Fruit fly (Drosophila melanogaster) whole organism, embryonic: ENCODE measurements around the gene MED15.
A peak's percentile ranks its signal among the peaks of the same experiment; 100 is the strongest.

Experiments used
- B-H2 ChIP-seq: fragments of 200-800 bp; sonication (Bioruptor generic); optimal IDR thresholded peaks from 2 replicates; lab custom pipeline; 2018; ENCODE audit warnings: missing biosample characterization, mild to moderate bottlenecking, missing genetic modification characterization
- CG10209 ChIP-seq: fragments of 200-800 bp; sonication (Bioruptor generic); optimal IDR thresholded peaks from 3 replicates; lab custom pipeline; 2017; ENCODE audit warnings: missing biosample characterization, mild to moderate bottlenecking, missing genetic modification characterization, missing genetic modification reagents
- CG11695 ChIP-seq: fragments of 200-800 bp; sonication (Bioruptor generic); IDR thresholded peaks from 3 replicates; pipeline ENCODE4 v1.3.6; 2022; ENCODE audit warnings: missing biosample characterization, missing genetic modification characterization
- CG13123 ChIP-seq: fragments of 200-800 bp; sonication (Bioruptor generic); optimal IDR thresholded peaks from 2 replicates; lab custom pipeline; 2016; ENCODE audit warnings: missing biosample characterization, missing genetic modification characterization
- CG14050 ChIP-seq: fragments of 200-800 bp; sonication (Bioruptor generic); IDR thresholded peaks from 3 replicates; pipeline ENCODE4 v1.3.6; 2022; ENCODE audit warnings: missing biosample characterization, missing genetic modification characterization
- CG16813 ChIP-seq: fragments of 200-800 bp; sonication (Bioruptor generic); IDR thresholded peaks from 3 replicates; pipeline ENCODE4 v1.3.6; 2022; ENCODE audit warnings: missing biosample characterization, missing genetic modification characterization; ENCODE audit not compliant: partially characterized antibody
- CG2199 ChIP-seq: fragments of 200-800 bp; sonication (Bioruptor generic); IDR thresholded peaks from 3 replicates; pipeline ENCODE4 v1.3.6; 2022; ENCODE audit warnings: missing biosample characterization, missing genetic modification characterization
- CG2889 ChIP-seq: fragments of 200-800 bp; sonication (Bioruptor generic); IDR thresholded peaks from 3 replicates; pipeline ENCODE4 v1.3.6; 2022; ENCODE audit warnings: missing biosample characterization, missing genetic modification characterization
- CG3847 ChIP-seq: fragments of 200-800 bp; sonication (Bioruptor generic); IDR thresholded peaks from 2 replicates; pipeline ENCODE4 v1.3.6; 2022; ENCODE audit warnings: missing biosample characterization, missing genetic modification characterization
- CG4360 ChIP-seq: fragments of 200-800 bp; sonication (Bioruptor generic); IDR thresholded peaks from 2 replicates; pipeline ENCODE4 v1.3.6; 2022; ENCODE audit warnings: missing biosample characterization, missing genetic modification characterization
- CG4617 ChIP-seq: fragments of 200-800 bp; sonication (Bioruptor generic); optimal IDR thresholded peaks from 3 replicates; lab custom pipeline; 2016; ENCODE audit warnings: missing biosample characterization, missing genetic modification characterization, borderline replicate concordance
- CG5245 ChIP-seq: fragments of 200-800 bp; sonication (Bioruptor generic); optimal IDR thresholded peaks from 3 replicates; lab custom pipeline; 2016; ENCODE audit warnings: missing biosample characterization, missing genetic modification characterization
- CG5953 ChIP-seq: fragments of 200-800 bp; sonication (Bioruptor generic); IDR thresholded peaks from 2 replicates; pipeline ENCODE4 v1.3.6; 2022; ENCODE audit warnings: missing biosample characterization, missing genetic modification characterization
- CG6689 ChIP-seq: fragments of 200-800 bp; sonication (Bioruptor generic); IDR thresholded peaks from 2 replicates; pipeline ENCODE4 v1.3.6; 2022; ENCODE audit warnings: missing biosample characterization, missing genetic modification characterization
- CG7839 ChIP-seq: fragments of 200-800 bp; sonication (Bioruptor generic); optimal IDR thresholded peaks from 3 replicates; lab custom pipeline; 2018; ENCODE audit warnings: missing biosample characterization, mild to moderate bottlenecking, missing genetic modification characterization, moderate library complexity
- CG9437 ChIP-seq: fragments of 200-800 bp; sonication (Bioruptor generic); optimal IDR thresholded peaks from 2 replicates; lab custom pipeline; 2018; ENCODE audit warnings: missing biosample characterization, mild to moderate bottlenecking, missing genetic modification characterization
- D19B ChIP-seq: fragments of 200-800 bp; sonication (Bioruptor generic); optimal IDR thresholded peaks from 2 replicates; lab custom pipeline; 2017; ENCODE audit warnings: missing biosample characterization, mild to moderate bottlenecking, missing genetic modification characterization
- Deaf1 ChIP-seq: fragments of 200-800 bp; optimal IDR thresholded peaks from 3 replicates; lab custom pipeline; 2019; ENCODE audit warnings: missing biosample characterization, mild to moderate bottlenecking, missing genetic modification characterization, moderate library complexity
- HLH3B ChIP-seq: fragments of 200-800 bp; sonication (Bioruptor generic); IDR thresholded peaks from 2 replicates; pipeline ENCODE4 v1.3.6; 2022; ENCODE audit warnings: missing biosample characterization, missing genetic modification characterization
- HLHmδ ChIP-seq: fragments of 200-800 bp; sonication (Bioruptor generic); optimal IDR thresholded peaks from 2 replicates; lab custom pipeline; 2018; ENCODE audit warnings: missing biosample characterization, mild to moderate bottlenecking, missing genetic modification characterization, moderate library complexity
- Oli ChIP-seq: fragments of 200-800 bp; sonication (Bioruptor generic); optimal IDR thresholded peaks from 2 replicates; lab custom pipeline; 2018; ENCODE audit warnings: missing biosample characterization, mild to moderate bottlenecking, missing genetic modification characterization, moderate library complexity
- Sin3A ChIP-seq: fragments of >200 bp; optimal IDR thresholded peaks from 2 replicates; lab custom pipeline; 2018
- Six4 ChIP-seq: fragments of 200-800 bp; sonication (Bioruptor generic); optimal IDR thresholded peaks from 2 replicates; lab custom pipeline; 2016; ENCODE audit warnings: missing biosample characterization, missing genetic modification characterization
- Sox102F ChIP-seq: fragments of 200-800 bp; sonication (Bioruptor generic); optimal IDR thresholded peaks from 2 replicates; lab custom pipeline; 2018; ENCODE audit warnings: missing biosample characterization, mild to moderate bottlenecking, missing genetic modification characterization, moderate library complexity
- amos ChIP-seq: fragments of 200-800 bp; sonication (Bioruptor generic); IDR thresholded peaks from 2 replicates; pipeline ENCODE4 v1.3.6; 2022; ENCODE audit warnings: missing biosample characterization, missing genetic modification characterization; ENCODE audit not compliant: partially characterized antibody
- ase ChIP-seq: fragments of 200-800 bp; sonication (Bioruptor generic); IDR thresholded peaks from 3 replicates; pipeline ENCODE4 v1.3.6; 2022; ENCODE audit warnings: missing biosample characterization, missing genetic modification characterization
- bowl ChIP-seq: fragments of 200-800 bp; sonication (Bioruptor generic); IDR thresholded peaks from 2 replicates; pipeline ENCODE4 v1.3.6; 2022; ENCODE audit warnings: missing biosample characterization, missing genetic modification characterization
- dati ChIP-seq: fragments of 200-800 bp; sonication (Bioruptor generic); IDR thresholded peaks from 2 replicates; pipeline ENCODE4 v1.3.6; 2022; ENCODE audit warnings: missing biosample characterization, missing genetic modification characterization
- dysf ChIP-seq: fragments of 200-800 bp; sonication (Bioruptor generic); IDR thresholded peaks from 3 replicates; pipeline ENCODE4 v1.3.6; 2022; ENCODE audit warnings: missing biosample characterization, missing genetic modification characterization
- ems ChIP-seq: fragments of 200-800 bp; sonication (Bioruptor generic); optimal IDR thresholded peaks from 3 replicates; lab custom pipeline; 2016; ENCODE audit warnings: missing biosample characterization, missing genetic modification characterization
- hkb ChIP-seq, 2 experiments: fragments of 200-800 bp in 1 of 2; fragments of >200 bp in 1 of 2; sonication (Bioruptor generic) in 1 of 2; IDR thresholded peaks in 1 of 2; optimal IDR thresholded peaks in 1 of 2; 2 replicates each; pipeline versions ENCODE4 v1.3.6 to Lab custom; 2017 to 2022; ENCODE audit warnings: missing biosample characterization in 1 of 2, missing genetic modification characterization in 1 of 2
- kni ChIP-seq: fragments of 200-800 bp; sonication (Bioruptor generic); optimal IDR thresholded peaks from 3 replicates; lab custom pipeline; 2017; ENCODE audit warnings: mild to moderate bottlenecking, missing biosample characterization, missing genetic modification reagents, missing genetic modification characterization
- lilli ChIP-seq: fragments of 200-800 bp; sonication (Bioruptor generic); optimal IDR thresholded peaks from 3 replicates; lab custom pipeline; 2016; ENCODE audit warnings: missing biosample characterization, missing genetic modification characterization
- odd ChIP-seq: fragments of 200-800 bp; sonication (Bioruptor generic); optimal IDR thresholded peaks from 2 replicates; lab custom pipeline; 2017; ENCODE audit warnings: missing biosample characterization, mild to moderate bottlenecking, missing genetic modification characterization
- org-1 ChIP-seq: fragments of 200-800 bp; sonication (Bioruptor generic); optimal IDR thresholded peaks from 2 replicates; lab custom pipeline; 2017; ENCODE audit warnings: missing biosample characterization, missing genetic modification characterization
- p53 ChIP-seq: fragments of 200-800 bp; sonication (Bioruptor generic); optimal IDR thresholded peaks from 2 replicates; lab custom pipeline; 2016; ENCODE audit warnings: missing biosample characterization, missing genetic modification characterization
- ro ChIP-seq: fragments of 200-800 bp; sonication (Bioruptor generic); IDR thresholded peaks from 2 replicates; pipeline ENCODE4 v1.3.6; 2022; ENCODE audit warnings: missing biosample characterization, missing genetic modification characterization
- scrt ChIP-seq: fragments of 200-800 bp; sonication (Bioruptor generic); optimal IDR thresholded peaks from 2 replicates; lab custom pipeline; 2018; ENCODE audit warnings: missing biosample characterization, mild to moderate bottlenecking, missing genetic modification characterization, moderate library complexity
- sd ChIP-seq: fragments of 200-800 bp; sonication (Bioruptor generic); optimal IDR thresholded peaks from 3 replicates; lab custom pipeline; 2018; ENCODE audit warnings: missing biosample characterization, mild to moderate bottlenecking, missing genetic modification characterization, moderate library complexity
- sisA ChIP-seq: fragments of 200-800 bp; sonication (Bioruptor generic); IDR thresholded peaks from 2 replicates; pipeline ENCODE4 v1.3.6; 2022; ENCODE audit warnings: missing biosample characterization, missing genetic modification characterization
- sob ChIP-seq: fragments of 200-800 bp; sonication (Bioruptor generic); IDR thresholded peaks from 2 replicates; pipeline ENCODE4 v1.3.6; 2022; ENCODE audit warnings: missing biosample characterization, missing genetic modification characterization
- yki ChIP-seq: fragments of >200 bp; optimal IDR thresholded peaks from 3 replicates; lab custom pipeline; 2018

The MED15 gene

dm6 chr2L:514124-514818 lies 41.5 kb downstream of the MED15 start (continued):
- no peak for TF ChIP-seq HLH3B
- TF ChIP-seq yki (lab: Kevin White, UChicago), result no peak
- no peak for TF ChIP-seq amos (GFP tag; lab: Robert Waterston, UW)
- TF ChIP-seq sisA, result no peak
- TF ChIP-seq Oli (tag; lab: Kevin White, UChicago), result no peak
- TF ChIP-seq HLHmδ, result no peak
- TF ChIP-seq bowl (GFP tag; lab: Robert Waterston, UW), result no peak
- TF ChIP-seq ro, result no peak
- no peak for TF ChIP-seq CG3847 (GFP tag; lab: Robert Waterston, UW)
- TF ChIP-seq sob, result no peak
- no peak for TF ChIP-seq CG9437 (GFP tag; lab: Kevin White, UChicago)
- no peak for TF ChIP-seq ems (GFP tag; lab: Kevin White, UChicago)
- TF ChIP-seq CG7839 (tag; lab: Kevin White, UChicago), result no peak
- TF ChIP-seq CG2199 (GFP tag; lab: Robert Waterston, UW), result no peak
- no peak for TF ChIP-seq CG10209 (GFP tag; lab: Kevin White, UChicago)
- no peak for TF ChIP-seq dysf (GFP tag; lab: Robert Waterston, UW)
- TF ChIP-seq hkb (optimal IDR thresholded peaks at IDR 0.05; lab: Kevin White, UChicago), result no peak
- TF ChIP-seq hkb (GFP tag; IDR thresholded peaks at IDR 0.05; lab: Robert Waterston, UW), result no peak
- TF ChIP-seq lilli (GFP tag; lab: Kevin White, UChicago), result no peak
- no peak for TF ChIP-seq p53
- TF ChIP-seq CG16813 (GFP tag; lab: Robert Waterston, UW), result no peak
- TF ChIP-seq Sin3A, result no peak
- TF ChIP-seq CG13123 (GFP tag; lab: Kevin White, UChicago), result no peak
- TF ChIP-seq odd (GFP tag; lab: Kevin White, UChicago), result no peak
- no peak for TF ChIP-seq CG11695 (GFP tag; lab: Robert Waterston, UW)
- no peak for TF ChIP-seq Sox102F
- TF ChIP-seq Six4 (GFP tag; lab: Kevin White, UChicago), result no peak
- TF ChIP-seq CG4360 (GFP tag; lab: Robert Waterston, UW), result no peak
- no peak for TF ChIP-seq kni (GFP tag; lab: Kevin White, UChicago)
- TF ChIP-seq CG5245, result no peak
- no peak for TF ChIP-seq CG14050 (GFP tag; lab: Robert Waterston, UW)
- no peak for TF ChIP-seq sd (tag; lab: Kevin White, UChicago)
- no peak for TF ChIP-seq ase (GFP tag; lab: Robert Waterston, UW)
- TF ChIP-seq D19B (GFP tag; lab: Kevin White, UChicago), result no peak
- TF ChIP-seq scrt (GFP tag; lab: Kevin White, UChicago), result peak; percentile 61
- no peak for TF ChIP-seq CG4617 (GFP tag; lab: Kevin White, UChicago)
- no peak for TF ChIP-seq org-1 (GFP tag; lab: Kevin White, UChicago)
- no peak for TF ChIP-seq CG2889 (GFP tag; lab: Robert Waterston, UW)
- no peak for TF ChIP-seq CG5953
- no peak for TF ChIP-seq CG6689 (GFP tag; lab: Robert Waterston, UW)
- TF ChIP-seq dati (GFP tag; lab: Robert Waterston, UW), result no peak
- peak; percentile 38 for TF ChIP-seq Deaf1 (tag; lab: Kevin White, UChicago)
- TF ChIP-seq B-H2, result no peak
